Worm (Caenorhabditis elegans) whole organism, L4 larva: ENCODE measurements around the gene W10G11.3.

Experiments
- D1046.2 ChIP-seq: fragments of 200-800 bp; sonication (Bioruptor generic); IDR thresholded peaks from 2 replicates; pipeline ENCODE4 v1.3.6; 2022; ENCODE audit warnings: missing genetic modification characterization, missing compliant biosample characterization
- F26F4.8 ChIP-seq: fragments of 200-800 bp; sonication (Bioruptor generic); conservative IDR thresholded peaks from 2 replicates; pipeline ENCODE4 v1.3.6; 2022; ENCODE audit warnings: missing genetic modification characterization, missing compliant biosample characterization
- F44E2.7 ChIP-seq: fragments of 200-800 bp; sonication (Bioruptor generic); IDR thresholded peaks from 2 replicates; pipeline ENCODE4 v2.1.2; 2022; ENCODE audit warnings: missing genetic modification characterization, missing compliant biosample characterization
- F49E8.2 ChIP-seq: sonication (generic microtip); optimal IDR thresholded peaks from 2 replicates; lab custom pipeline; 2016; ENCODE audit warnings: missing compliant biosample characterization, mild to moderate bottlenecking, missing genetic modification characterization, borderline replicate concordance
- T20F7.1 ChIP-seq: fragments of 200-800 bp; sonication (Bioruptor generic); optimal IDR thresholded peaks from 2 replicates; lab custom pipeline; 2018; ENCODE audit warnings: mild to moderate bottlenecking, missing genetic modification characterization, missing compliant biosample characterization
- T26A8.4 ChIP-seq: fragments of 200-800 bp; sonication (Bioruptor generic); IDR thresholded peaks from 2 replicates; pipeline ENCODE4 v1.3.6; 2022; ENCODE audit warnings: missing genetic modification characterization, missing compliant biosample characterization
- Y48G9A.11 ChIP-seq: fragments of 200-800 bp; sonication (Bioruptor generic); IDR thresholded peaks from 2 replicates; pipeline ENCODE4 v1.3.6; 2022; ENCODE audit warnings: missing genetic modification reagents, missing genetic modification characterization, missing compliant biosample characterization
- Y75B8A.6 ChIP-seq: fragments of 200-800 bp; sonication (Bioruptor generic); IDR thresholded peaks from 2 replicates; pipeline ENCODE4 v1.3.6; 2022; ENCODE audit warnings: missing genetic modification reagents, missing genetic modification characterization, missing compliant biosample characterization
- ZK546.5 ChIP-seq, 2 experiments: sonication (generic microtip); optimal IDR thresholded peaks; 2 replicates each; lab custom pipeline; 2017; ENCODE audit warnings: missing biosample characterization in 2 of 2, missing genetic modification characterization in 2 of 2
- aha-1 ChIP-seq: fragments of 150-350 bp; peaks from one replicate; lab custom pipeline; 2014; ENCODE audit warnings: missing biosample characterization, missing genetic modification characterization
- arid-1 ChIP-seq: fragments of 200-800 bp; sonication (Bioruptor generic); conservative IDR thresholded peaks from 2 replicates; pipeline ENCODE4 v1.3.6; 2022; ENCODE audit warnings: missing genetic modification reagents, missing genetic modification characterization, missing compliant biosample characterization
- attf-4 ChIP-seq: sonication (generic microtip); optimal IDR thresholded peaks from 3 replicates; lab custom pipeline; 2017; ENCODE audit warnings: missing biosample characterization, missing genetic modification characterization
- ceh-44 ChIP-seq: fragments of 200-800 bp; sonication (Bioruptor generic); IDR thresholded peaks from 2 replicates; pipeline ENCODE4 v1.3.6; 2022; ENCODE audit warnings: missing genetic modification reagents, missing genetic modification characterization, missing compliant biosample characterization
- ctbp-1 ChIP-seq: fragments of 200-800 bp; sonication (Bioruptor generic); IDR thresholded peaks from 2 replicates; pipeline ENCODE4 v1.3.6; 2022; ENCODE audit warnings: missing genetic modification reagents, missing genetic modification characterization, missing compliant biosample characterization
- daf-16 ChIP-seq, 3 experiments: sonication (generic microtip); optimal IDR thresholded peaks; 2 replicates each; lab custom pipeline; 2016 to 2017; ENCODE audit warnings: missing genetic modification characterization in 3 of 3, missing genetic modification reagents in 3 of 3, mild to moderate bottlenecking in 2 of 3, missing compliant biosample characterization in 2 of 3, missing biosample characterization in 1 of 3, moderate library complexity in 1 of 3
- daf-19 ChIP-seq: fragments of 200-800 bp; sonication (Bioruptor generic); conservative IDR thresholded peaks from 2 replicates; pipeline ENCODE4 v1.3.6; 2022; ENCODE audit warnings: missing genetic modification characterization, missing compliant biosample characterization
- dmd-6 ChIP-seq: fragments of 200-800 bp; sonication (Bioruptor generic); IDR thresholded peaks from 2 replicates; pipeline ENCODE4 v1.3.6; 2022; ENCODE audit warnings: missing genetic modification reagents, missing genetic modification characterization, missing compliant biosample characterization
- dmd-8 ChIP-seq: fragments of 200-800 bp; sonication (Bioruptor generic); IDR thresholded peaks from 2 replicates; pipeline ENCODE4 v1.3.6; 2022; ENCODE audit warnings: missing genetic modification characterization, missing compliant biosample characterization
- dmd-9 ChIP-seq: fragments of 200-800 bp; sonication (Bioruptor generic); IDR thresholded peaks from 2 replicates; pipeline ENCODE4 v1.3.6; 2022; ENCODE audit warnings: missing genetic modification reagents, missing genetic modification characterization, missing compliant biosample characterization
- duxl-1 ChIP-seq: sonication (generic microtip); optimal IDR thresholded peaks from 2 replicates; lab custom pipeline; 2016; ENCODE audit warnings: mild to moderate bottlenecking, missing genetic modification characterization, moderate library complexity, missing compliant biosample characterization; ENCODE audit not compliant: poor library complexity
- fos-1 ChIP-seq: fragments of 150-350 bp; optimal IDR thresholded peaks from 2 replicates; lab custom pipeline; 2014; ENCODE audit warnings: missing biosample characterization, missing genetic modification characterization
- hif-1 ChIP-seq, 2 experiments: sonication (generic microtip); optimal IDR thresholded peaks; 2 replicates each; lab custom pipeline; 2016 to 2017; ENCODE audit warnings: missing compliant biosample characterization in 2 of 2, missing genetic modification characterization in 2 of 2, missing genetic modification reagents in 2 of 2, missing genotype in 2 of 2, mild to moderate bottlenecking in 1 of 2
- hlh-11 ChIP-seq: fragments of 200-800 bp; sonication (Bioruptor generic); optimal IDR thresholded peaks from 2 replicates; lab custom pipeline; 2018; ENCODE audit warnings: mild to moderate bottlenecking, missing genetic modification characterization, missing compliant biosample characterization
- hmg-1.1 ChIP-seq: fragments of 200-800 bp; sonication (Bioruptor generic); IDR thresholded peaks from 2 replicates; pipeline ENCODE4 v1.3.6; 2022; ENCODE audit warnings: missing genetic modification reagents, missing genetic modification characterization, missing compliant biosample characterization
- lim-7 ChIP-seq: fragments of 200-800 bp; sonication (Bioruptor generic); IDR thresholded peaks from 2 replicates; pipeline ENCODE4 v1.3.6; 2022; ENCODE audit warnings: missing genetic modification characterization, missing compliant biosample characterization
- lin-38 ChIP-seq: fragments of 200-800 bp; sonication (Bioruptor generic); IDR thresholded peaks from 2 replicates; pipeline ENCODE4 v1.3.6; 2022; ENCODE audit warnings: missing genetic modification reagents, missing genetic modification characterization, missing compliant biosample characterization
- lsy-2 ChIP-seq, 2 experiments: fragments of 150-350 bp in 1 of 2; sonication (generic microtip) in 1 of 2; optimal IDR thresholded peaks; 2 replicates each; lab custom pipeline; 2014 to 2017; ENCODE audit warnings: missing biosample characterization in 2 of 2, missing genetic modification characterization in 2 of 2
- madf-5 ChIP-seq, 2 experiments: fragments of 200-800 bp; sonication (Bioruptor generic); IDR thresholded peaks; 2 replicates each; pipeline ENCODE4 v1.3.6; 2022; ENCODE audit warnings: missing compliant biosample characterization in 2 of 2, missing genetic modification characterization in 2 of 2
- mdt-29 ChIP-seq: fragments of 200-800 bp; sonication (Bioruptor generic); IDR thresholded peaks from 2 replicates; pipeline ENCODE4 v1.3.6; 2022; ENCODE audit warnings: missing genetic modification reagents, missing genetic modification characterization, missing compliant biosample characterization
- mxl-3 ChIP-seq: fragments of 200-800 bp; sonication (Bioruptor generic); optimal IDR thresholded peaks from 2 replicates; lab custom pipeline; 2018; ENCODE audit warnings: mild to moderate bottlenecking, missing genetic modification characterization, missing compliant biosample characterization
- nhr-41 ChIP-seq: fragments of 200-800 bp; sonication (Bioruptor generic); IDR thresholded peaks from 2 replicates; pipeline ENCODE4 v1.3.6; 2022; ENCODE audit warnings: missing genetic modification reagents, missing genetic modification characterization, missing compliant biosample characterization
- nhr-48 ChIP-seq: sonication (generic microtip); optimal IDR thresholded peaks from 2 replicates; lab custom pipeline; 2016; ENCODE audit warnings: mild to moderate bottlenecking, missing genetic modification characterization, missing compliant biosample characterization
- saeg-2 ChIP-seq: fragments of 200-800 bp; sonication (Bioruptor generic); IDR thresholded peaks from 2 replicates; pipeline ENCODE4 v1.3.6; 2022; ENCODE audit warnings: missing genetic modification reagents, missing genetic modification characterization, missing compliant biosample characterization
- snpc-1.2 ChIP-seq: fragments of 200-800 bp; sonication (Bioruptor generic); IDR thresholded peaks from 2 replicates; pipeline ENCODE4 v1.3.6; 2022; ENCODE audit warnings: missing genetic modification reagents, missing genetic modification characterization, missing compliant biosample characterization
- spr-3 ChIP-seq: fragments of 200-800 bp; sonication (Bioruptor generic); optimal IDR thresholded peaks from 2 replicates; lab custom pipeline; 2018; ENCODE audit warnings: mild to moderate bottlenecking, missing genetic modification characterization, missing compliant biosample characterization
- tag-97 ChIP-seq: fragments of 200-800 bp; sonication (Bioruptor generic); IDR thresholded peaks from 2 replicates; pipeline ENCODE4 v1.3.6; 2022; ENCODE audit warnings: missing genetic modification characterization, missing compliant biosample characterization
- tra-1 ChIP-seq: fragments of 200-800 bp; sonication (Bioruptor generic); IDR thresholded peaks from 2 replicates; pipeline ENCODE4 v1.3.6; 2022; ENCODE audit warnings: missing genetic modification reagents, missing genetic modification characterization, missing compliant biosample characterization
- unc-130 ChIP-seq: sonication (generic microtip); optimal IDR thresholded peaks from 2 replicates; lab custom pipeline; 2016; ENCODE audit warnings: missing genetic modification reagents, missing genetic modification characterization, missing compliant biosample characterization
- vab-7 ChIP-seq: fragments of 200-800 bp; sonication (Bioruptor generic); IDR thresholded peaks from 2 replicates; pipeline ENCODE4 v1.3.6; 2022; ENCODE audit warnings: missing genetic modification reagents, missing genetic modification characterization, missing compliant biosample characterization
- zfp-3 ChIP-seq: fragments of 200-800 bp; sonication (Bioruptor generic); conservative IDR thresholded peaks from 2 replicates; pipeline ENCODE4 v1.3.6; 2022; ENCODE audit warnings: missing genetic modification reagents, missing genetic modification characterization, missing compliant biosample characterization
- zip-11 ChIP-seq: fragments of 200-800 bp; sonication (Bioruptor generic); IDR thresholded peaks from 2 replicates; pipeline ENCODE4 v1.3.6; 2022; ENCODE audit warnings: missing genetic modification characterization, missing compliant biosample characterization

Gene W10G11.3

DNA sequence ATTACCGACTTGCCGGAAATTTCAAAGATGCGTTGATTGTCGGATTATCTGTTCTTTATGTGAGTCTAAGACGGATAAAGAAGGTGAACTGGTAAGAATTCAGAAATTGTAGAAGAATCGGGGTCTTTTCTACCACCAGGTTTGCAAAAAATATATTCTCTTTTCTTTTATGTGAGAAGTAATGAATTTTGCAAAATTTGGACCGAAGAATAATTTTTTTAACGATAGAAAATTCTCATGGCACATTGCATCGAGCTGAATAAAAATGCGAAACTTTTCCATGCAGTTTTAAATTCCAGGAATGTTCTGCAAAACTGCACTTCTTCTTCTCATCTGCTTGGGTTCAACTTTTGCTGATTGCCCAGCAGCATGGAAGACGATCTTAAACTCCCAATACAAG, 10.9 kb upstream of the W10G11.3 start, which contains the start of gene clec-130:
Gene clec-130, plus strand, starts transcription at position 301 of the 400 bp plus-strand sequence.
- TF ChIP-seq fos-1 (tag; lab: Kevin White, UChicago) = no peak
- no peak for TF ChIP-seq hif-1 (tag; optimal IDR thresholded peaks at IDR 0.05; lab: Kevin White, UChicago)
- TF ChIP-seq F44E2.7 (GFP tag; lab: Robert Waterston, UW) = no peak
- TF ChIP-seq attf-4 (tag; lab: Kevin White, UChicago) = no peak
- TF ChIP-seq lsy-2 (tag; optimal IDR thresholded peaks at IDR 0.05; lab: Kevin White, UChicago) = no peak
- no peak for TF ChIP-seq mdt-29 (GFP tag; lab: Robert Waterston, UW)
- TF ChIP-seq Y75B8A.6 (GFP tag; lab: Robert Waterston, UW) = no peak
- TF ChIP-seq hlh-11 (tag; lab: Kevin White, UChicago) = no peak

DNA sequence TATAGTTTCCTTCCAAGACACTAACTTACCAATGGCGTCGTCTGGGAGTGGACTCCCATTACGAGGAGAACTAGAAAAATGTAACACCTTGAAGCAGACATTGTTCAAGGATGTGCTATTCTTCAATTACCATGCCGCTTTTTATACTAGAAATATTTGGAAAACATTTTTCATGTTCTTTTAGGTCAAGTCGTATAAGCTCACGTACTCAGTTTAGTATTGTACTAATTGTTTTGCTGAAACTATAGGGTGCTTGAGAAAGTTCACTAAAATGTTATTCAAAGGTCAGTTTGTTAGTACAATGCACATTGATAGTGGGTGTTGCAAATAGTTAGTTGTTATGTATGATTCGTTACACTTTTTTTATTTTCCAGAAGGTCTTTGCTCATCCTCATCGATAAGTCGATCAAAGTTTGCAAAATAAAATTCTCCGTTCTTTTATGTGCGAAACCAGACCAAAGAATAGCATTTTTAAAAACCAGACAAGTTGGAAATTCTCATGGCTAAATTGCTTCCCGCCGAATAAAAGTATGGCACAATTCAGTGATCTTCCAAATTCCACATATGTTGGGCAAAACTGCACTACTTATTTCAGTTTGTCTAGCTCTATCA, 8.7 kb upstream of the W10G11.3 start, which contains the start of the genes clec-128 and clec-129:
Gene clec-128, minus strand, starts transcription at position 101 of the 612 bp plus-strand sequence.
Gene clec-129, plus strand, starts transcription at position 562 of the 612 bp plus-strand sequence.
- TF ChIP-seq tag-97 (GFP tag; lab: Robert Waterston, UW) = no peak
- peak; percentile 51 for TF ChIP-seq aha-1 (tag; lab: Kevin White, UChicago)

ce11 chrII:3569118-3569517, 6.8 kb upstream of the W10G11.3 start, which contains the start of gene clec-127:
Gene clec-127, minus strand, starts transcription at chrII:3569218.
- TF ChIP-seq ZK546.5 (tag; optimal IDR thresholded peaks at IDR 0.05; lab: Kevin White, UChicago) (no peak), lin-38 (GFP tag; lab: Robert Waterston, UW) (no peak), daf-16 (GFP tag; optimal IDR thresholded peaks at IDR 0.05; lab: Kevin White, UChicago) (no peak), daf-16 (tag; optimal IDR thresholded peaks at IDR 0.05; lab: Kevin White, UChicago) (peak; percentile 22), T20F7.1 (GFP tag; lab: Kevin White, UChicago) (no peak), hmg-1.1 (GFP tag; lab: Robert Waterston, UW) (no peak)

DNA sequence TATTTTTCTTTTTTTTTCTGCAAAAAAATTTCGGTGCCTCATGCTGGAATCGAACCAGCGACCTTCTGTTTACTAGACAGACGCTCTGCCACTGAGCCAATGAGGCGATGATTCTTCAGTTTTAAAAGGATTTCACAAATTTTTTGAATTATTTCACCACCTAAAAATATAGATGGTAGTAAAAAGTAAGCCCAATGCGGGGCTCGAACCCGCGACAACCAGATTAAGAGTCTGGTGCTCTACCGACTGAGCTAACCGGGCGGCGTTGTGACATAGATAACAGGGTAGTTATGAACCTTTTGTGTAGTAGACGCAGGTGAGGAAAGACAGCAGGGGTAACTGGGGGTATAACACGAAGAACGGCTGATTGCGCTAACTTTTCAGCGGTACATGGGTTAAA, 5.3 kb upstream of the W10G11.3 start:
- TF ChIP-seq ctbp-1 (GFP tag; lab: Robert Waterston, UW) (peak; percentile 72; the same call in 1 of the 2 replicates), madf-5 (GFP tag; IDR thresholded peaks at IDR 0.05; lab: Robert Waterston, UW) (peak; percentile 20 to 83; a peak in 2 of 4 replicates), nhr-41 (peak; percentile 59; the same call in 1 of the 2 replicates), zip-11 (GFP tag; lab: Robert Waterston, UW) (0 out of 2 replicates have a peak, but pooled peaks have one; percentile 49), unc-130 (peak; percentile 57), dmd-9 (GFP tag; lab: Robert Waterston, UW) (peak; percentile 56; the same call in 1 of the 2 replicates), duxl-1 (tag; lab: Kevin White, UChicago) (peak; percentile 86), tra-1 (GFP tag; lab: Robert Waterston, UW) (peak; percentile 54; the same call in 1 of the 2 replicates), mxl-3 (GFP tag; lab: Kevin White, UChicago) (peak; percentile 16), hmg-1.1 (GFP tag; lab: Robert Waterston, UW) (peak; percentile 59), dmd-6 (peak; percentile 59), daf-19 (GFP tag; lab: Robert Waterston, UW) (peak; percentile 83), F26F4.8 (GFP tag; lab: Robert Waterston, UW) (peak; percentile 74), D1046.2 (GFP tag; lab: Robert Waterston, UW) (0 out of 2 replicates have a peak, but pooled peaks have one; percentile 80), zfp-3 (GFP tag; lab: Robert Waterston, UW) (peak; percentile 77), vab-7 (peak; percentile 84), dmd-8 (GFP tag; lab: Robert Waterston, UW) (peak; percentile 88), F44E2.7 (GFP tag; lab: Robert Waterston, UW) (0 out of 2 replicates have a peak, but pooled peaks have one; percentile 69), Y48G9A.11 (GFP tag; lab: Robert Waterston, UW) (peak; percentile 67; the same call in 1 of the 2 replicates), lim-7 (peak; percentile 87), snpc-1.2 (GFP tag; lab: Robert Waterston, UW) (peak; percentile 86), spr-3 (GFP tag; lab: Kevin White, UChicago) (peak; percentile 19), hlh-11 (tag; lab: Kevin White, UChicago) (peak; percentile 46), F49E8.2 (tag; lab: Kevin White, UChicago) (peak; percentile 21), ceh-44 (peak; percentile 55; the same call in 1 of the 2 replicates), arid-1 (GFP tag; lab: Robert Waterston, UW) (peak; percentile 79), saeg-2 (peak; percentile 73; the same call in 1 of the 2 replicates), T26A8.4 (GFP tag; lab: Robert Waterston, UW) (peak; percentile 67), nhr-48 (peak; percentile 55)
